Worm (Caenorhabditis elegans): ENCODE results near the gene ekl-6.
A peak's percentile ranks its signal among the peaks of the same experiment; 100 is the strongest.

ce11 chrIII:10057518-10057917 is 6.7 kb upstream of the ekl-6 start, which contains the start of gene T16G12.4:
- TF ChIP-seq Y48G9A.11 (GFP tag; IDR thresholded peaks at IDR 0.05), result no peak
- TF ChIP-seq unc-130 (GFP tag; optimal IDR thresholded peaks at IDR 0.05), result no peak
- TF ChIP-seq unc-62 (GFP tag; optimal IDR thresholded peaks at IDR 0.05 in 1 of 2), result peak in 1 of 2 experiments; percentile 11
- TF ChIP-seq unc-62 (tag; optimal IDR thresholded peaks at IDR 0.05), result no peak
- no peak for TF ChIP-seq nhr-76 (tag; optimal IDR thresholded peaks at IDR 0.05)
- no peak for TF ChIP-seq saeg-2 (GFP tag; IDR thresholded peaks at IDR 0.05)
- TF ChIP-seq nhr-6 (tag; optimal IDR thresholded peaks at IDR 0.05), result no peak
- TF ChIP-seq fos-1 (tag; optimal IDR thresholded peaks at IDR 0.05), result no peak
- no peak for TF ChIP-seq ceh-28 (tag; optimal IDR thresholded peaks at IDR 0.05)
- TF ChIP-seq rbr-2 (tag; optimal IDR thresholded peaks at IDR 0.05), result no peak
- no peak for TF ChIP-seq snpc-4 (tag; optimal IDR thresholded peaks at IDR 0.05)
- TF ChIP-seq ztf-11 (tag; optimal IDR thresholded peaks at IDR 0.05), result no peak

Measured in whole organism, L4 larva.